Fruit fly (Drosophila melanogaster): ENCODE data around the gene Dr.

DNA sequence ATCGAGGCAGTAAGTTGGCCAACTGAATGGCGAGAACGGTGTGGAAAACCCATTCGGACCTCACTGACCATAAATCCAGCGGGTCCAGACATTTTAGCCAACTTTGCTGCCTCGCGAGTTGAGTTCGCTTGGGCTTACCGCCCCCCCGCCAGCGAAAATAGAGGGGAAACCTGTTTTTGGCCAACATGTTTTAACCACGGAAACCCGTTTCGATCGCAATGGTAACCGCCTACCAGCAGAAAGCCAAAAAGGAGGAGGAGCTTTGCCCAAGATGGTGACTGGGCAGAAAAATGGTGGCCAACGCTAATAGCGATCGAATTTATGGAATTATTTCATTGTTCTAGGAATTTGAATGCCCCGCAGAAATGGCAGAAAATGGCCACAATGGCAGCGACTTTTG is 29.6 kb upstream of the Dr start:
- no peak for TF ChIP-seq pad (GFP tag; optimal IDR thresholded peaks at IDR 0.05)
- TF ChIP-seq bab1 (GFP tag; optimal IDR thresholded peaks at IDR 0.05) = no peak
- no peak for TF ChIP-seq kay (GFP tag; ENCODE audit: borderline replicate concordance)
- TF ChIP-seq tj (GFP tag; optimal IDR thresholded peaks at IDR 0.05) = no peak
- no peak for TF ChIP-seq CG12768 (GFP tag; optimal IDR thresholded peaks at IDR 0.05)
- TF ChIP-seq CG1620 (GFP tag; optimal IDR thresholded peaks at IDR 0.05) = no peak
- no peak for TF ChIP-seq CG7101 (tag; optimal IDR thresholded peaks at IDR 0.05)
- TF ChIP-seq CG5204 (GFP tag; optimal IDR thresholded peaks at IDR 0.05) = no peak
- no peak for TF ChIP-seq Crg-1 (GFP tag; optimal IDR thresholded peaks at IDR 0.05)
- no peak for TF ChIP-seq cnc (optimal IDR thresholded peaks at IDR 0.05)

All from whole organism, adult.